Fruit fly (Drosophila melanogaster): ENCODE measurements around the gene CG46426.

CG46426 gene

DNA sequence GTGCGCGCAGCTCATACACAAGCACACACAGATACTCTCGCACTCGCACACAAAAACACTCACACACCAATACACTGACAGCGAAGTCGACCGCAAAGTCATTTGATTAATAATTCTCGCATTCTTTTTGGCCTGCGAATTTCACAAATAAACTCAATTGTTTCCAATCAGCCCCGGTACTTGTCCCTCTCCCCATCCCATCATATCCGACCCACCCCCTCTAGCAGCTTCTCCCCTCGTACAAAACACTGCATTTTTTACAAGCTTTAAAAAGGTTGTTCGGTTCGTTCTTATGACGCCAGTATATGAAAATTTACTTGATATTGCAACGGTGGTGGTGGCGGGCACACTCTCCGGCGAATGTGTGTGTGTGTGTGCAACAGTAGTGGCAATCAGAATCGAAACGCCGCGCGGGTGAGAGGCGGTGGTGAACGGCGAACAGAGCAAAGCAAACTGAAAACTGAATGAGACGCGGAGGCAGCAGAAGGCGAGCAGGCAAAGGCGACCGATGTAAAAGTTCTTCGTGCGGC is 34.9 kb upstream of the CG46426 start:
- TF ChIP-seq foxo (GFP tag; optimal IDR thresholded peaks at IDR 0.05) (peak; percentile 20 to 51), N (GFP tag; optimal IDR thresholded peaks at IDR 0.05) (peak; percentile 62), pan (optimal IDR thresholded peaks at IDR 0.05) (no peak), h (GFP tag; optimal IDR thresholded peaks at IDR 0.05) (peak; percentile 71), usp (GFP tag; optimal IDR thresholded peaks at IDR 0.05) (no peak), ey (GFP tag; optimal IDR thresholded peaks at IDR 0.05) (peak; percentile 6), Rel (GFP tag; optimal IDR thresholded peaks at IDR 0.05) (no peak), Rel (tag; optimal IDR thresholded peaks at IDR 0.05) (peak; percentile 80), Myc (optimal IDR thresholded peaks at IDR 0.05) (no peak), Hr78 (GFP tag; optimal IDR thresholded peaks at IDR 0.05) (no peak), rgr (GFP tag; optimal IDR thresholded peaks at IDR 0.05) (peak; percentile 19), Dif (GFP tag; optimal IDR thresholded peaks at IDR 0.05; ENCODE audit: partially characterized antibody) (peak; percentile 80), Dfd (GFP tag; optimal IDR thresholded peaks at IDR 0.05) (no peak), Hr83 (GFP tag; optimal IDR thresholded peaks at IDR 0.05; ENCODE audit: poor library complexity, severe bottlenecking) (peak; percentile 92), sv (GFP tag; optimal IDR thresholded peaks at IDR 0.05) (no peak), lola (GFP tag; optimal IDR thresholded peaks at IDR 0.05) (no peak), GATAd (GFP tag; optimal IDR thresholded peaks at IDR 0.05) (no peak), CrebA (GFP tag; optimal IDR thresholded peaks at IDR 0.05; ENCODE audit: borderline replicate concordance) (peak; percentile 61), Mio (GFP tag; optimal IDR thresholded peaks at IDR 0.05) (no peak), CG32264 (GFP tag; optimal IDR thresholded peaks at IDR 0.05) (peak; percentile 12), brk (GFP tag; optimal IDR thresholded peaks at IDR 0.05) (peak; percentile 74), CG9705 (GFP tag; optimal IDR thresholded peaks at IDR 0.05) (peak; percentile 24), sage (GFP tag; optimal IDR thresholded peaks at IDR 0.05) (peak; percentile 41), Sp1 (GFP tag; optimal IDR thresholded peaks at IDR 0.05) (peak; percentile 62), OdsH (GFP tag; optimal IDR thresholded peaks at IDR 0.05) (peak; percentile 30), dmrt93B (GFP tag; optimal IDR thresholded peaks at IDR 0.05) (no peak), HLH106 (tag; optimal IDR thresholded peaks at IDR 0.05) (no peak), Abd-B (GFP tag; optimal IDR thresholded peaks at IDR 0.05) (no peak), Hnf4 (GFP tag; optimal IDR thresholded peaks at IDR 0.05) (peak; percentile 67), woc (GFP tag; optimal IDR thresholded peaks at IDR 0.05) (no peak), fru (GFP tag; optimal IDR thresholded peaks at IDR 0.05) (peak; percentile 62), Jra (GFP tag; optimal IDR thresholded peaks at IDR 0.05) (peak; percentile 50), br (GFP tag; optimal IDR thresholded peaks at IDR 0.05) (peak; percentile 63), dl (GFP tag; optimal IDR thresholded peaks at IDR 0.05; ENCODE audit: insufficient read depth in 1 of 2, partially characterized antibody in 2 of 2) (peak; percentile 36 to 58), dsf (GFP tag; optimal IDR thresholded peaks at IDR 0.05; ENCODE audit: borderline replicate concordance) (no peak), jim (GFP tag; optimal IDR thresholded peaks at IDR 0.05) (peak; percentile 58), Vsx2 (GFP tag; optimal IDR thresholded peaks at IDR 0.05; ENCODE audit: partially characterized antibody) (peak; percentile 89), psq (GFP tag; optimal IDR thresholded peaks at IDR 0.05) (peak; percentile 100), tai (GFP tag; optimal IDR thresholded peaks at IDR 0.05) (no peak)

DNA sequence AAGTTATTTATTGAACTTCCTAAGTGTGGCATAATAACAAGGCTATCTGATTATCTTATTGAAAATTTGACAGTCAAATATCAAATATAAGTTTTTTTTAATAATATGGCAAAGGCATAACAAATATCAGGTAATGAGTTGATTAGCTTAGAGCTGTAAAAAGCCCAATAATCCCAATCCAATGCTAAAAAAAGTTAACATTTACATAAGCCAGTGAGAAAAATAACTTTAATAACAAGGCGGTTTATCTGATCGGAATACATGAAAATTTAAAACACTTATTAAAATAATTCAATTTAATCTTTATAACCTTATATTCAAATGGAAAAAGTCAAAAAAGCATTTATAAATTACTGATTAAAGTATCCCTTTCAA is 34.3 kb upstream of the CG46426 start:
- TF ChIP-seq Myc (optimal IDR thresholded peaks at IDR 0.05) (peak; percentile 100), Jra (GFP tag; optimal IDR thresholded peaks at IDR 0.05) (no peak)

All from whole organism, wandering third instar larva.